Worm (Caenorhabditis elegans) whole organism, L3 larva: Measurements from ENCODE around the gene eat-6.
"Not testable (repeated sequence)": the region's sequence is repeated elsewhere in the genome, so short reads cannot be mapped to it uniquely, and the experiment has no call there.

Experiments used
- ZK546.5 ChIP-seq: sonication (generic microtip); optimal IDR thresholded peaks from 2 replicates; lab custom pipeline; 2017; ENCODE audit warnings: missing biosample characterization, missing genetic modification characterization
- aly-2 ChIP-seq: fragments of 150-350 bp; optimal IDR thresholded peaks from 2 replicates; lab custom pipeline; 2014; ENCODE audit warnings: missing biosample characterization, missing genetic modification characterization
- ama-1 ChIP-seq: fragments of 150-350 bp; optimal IDR thresholded peaks from 2 replicates; lab custom pipeline; 2018
- fos-1 ChIP-seq: fragments of 150-350 bp; optimal IDR thresholded peaks from 2 replicates; lab custom pipeline; 2014; ENCODE audit warnings: missing biosample characterization, missing genetic modification characterization
- hmg-11 ChIP-seq: sonication (generic microtip); optimal IDR thresholded peaks from 2 replicates; lab custom pipeline; 2016; ENCODE audit warnings: missing genetic modification characterization, missing compliant biosample characterization
- nfya-1 ChIP-seq: sonication (generic microtip); optimal IDR thresholded peaks from 2 replicates; lab custom pipeline; 2017; ENCODE audit warnings: missing genetic modification characterization, mild to moderate bottlenecking, missing compliant biosample characterization, antibody characterized with exemption, moderate library complexity; ENCODE audit not compliant: insufficient read depth
- nhr-12 ChIP-seq: fragments of 150-350 bp; optimal IDR thresholded peaks from 2 replicates; lab custom pipeline; 2014; ENCODE audit warnings: missing biosample characterization, missing genetic modification characterization
- nhr-237 ChIP-seq: fragments of 150-350 bp; optimal IDR thresholded peaks from 2 replicates; lab custom pipeline; 2014; ENCODE audit warnings: missing biosample characterization, missing genetic modification characterization
- nhr-25 ChIP-seq: sonication (generic microtip); optimal IDR thresholded peaks from 2 replicates; lab custom pipeline; 2017; ENCODE audit warnings: missing biosample characterization, missing genetic modification characterization
- nhr-67 ChIP-seq: fragments of 150-350 bp; optimal IDR thresholded peaks from 2 replicates; lab custom pipeline; 2014; ENCODE audit warnings: missing biosample characterization, missing genetic modification characterization
- nhr-76 ChIP-seq: fragments of 150-350 bp; sonication (generic microtip); optimal IDR thresholded peaks from 5 replicates; lab custom pipeline; 2014; ENCODE audit warnings: missing biosample characterization, missing genetic modification characterization
- nhr-77 ChIP-seq: fragments of 150-350 bp; optimal IDR thresholded peaks from 2 replicates; lab custom pipeline; 2014; ENCODE audit warnings: missing biosample characterization, missing genetic modification characterization
- pha-4 ChIP-seq: fragments of 150-350 bp; optimal IDR thresholded peaks from 2 replicates; lab custom pipeline; 2014; ENCODE audit warnings: missing biosample characterization, missing genetic modification reagents, missing genetic modification characterization
- zag-1 ChIP-seq: fragments of 150-350 bp; optimal IDR thresholded peaks from 2 replicates; lab custom pipeline; 2014; ENCODE audit warnings: missing biosample characterization, missing genetic modification characterization

DNA sequence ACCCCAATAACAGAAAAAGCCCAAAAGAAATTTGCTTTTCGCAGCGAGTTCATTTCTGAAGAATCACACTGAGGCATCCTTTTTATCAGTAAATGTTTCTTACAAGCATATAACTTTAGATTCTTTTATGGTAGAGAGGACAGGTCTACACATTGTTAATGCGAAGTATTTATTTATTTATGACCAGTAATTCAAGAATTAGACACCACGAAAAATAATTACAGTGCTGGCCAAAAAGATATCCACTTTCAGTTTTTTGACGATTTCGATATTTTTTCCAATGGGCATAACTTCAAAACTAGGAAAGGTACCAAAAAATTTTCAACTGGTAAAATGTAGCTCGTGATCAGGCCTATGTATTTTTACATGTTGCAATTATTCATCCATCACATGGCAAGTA lies 5.0 kb upstream of the eat-6 start, which contains the start of gene clec-225:
- not testable (repeated sequence) for TF ChIP-seq ZK546.5 (tag; lab: Kevin White, UChicago); nhr-67 (tag; lab: Kevin White, UChicago); nfya-1 (tag; lab: Kevin White, UChicago); pha-4 (tag; lab: Kevin White, UChicago); nhr-25 (tag; lab: Kevin White, UChicago); nhr-12 (tag; lab: Kevin White, UChicago); nhr-237 (tag; lab: Kevin White, UChicago); ama-1 (lab: Kevin White, UChicago); aly-2; nhr-76 (tag; lab: Kevin White, UChicago); zag-1; hmg-11; fos-1 (tag; lab: Kevin White, UChicago); nhr-77 (tag; lab: Kevin White, UChicago)
